Worm (Caenorhabditis elegans) whole organism, L3 larva: ENCODE measurements around the gene Y57G11B.2.
"Not testable (repeated sequence)": the region's sequence is repeated elsewhere in the genome, so short reads cannot be mapped to it uniquely, and the experiment has no call there.

Experiments used
- R02D3.7 ChIP-seq: fragments of 150-350 bp; optimal IDR thresholded peaks from 2 replicates; lab custom pipeline; 2014; ENCODE audit warnings: missing biosample characterization, missing genetic modification characterization
- ZK546.5 ChIP-seq: sonication (generic microtip); optimal IDR thresholded peaks from 2 replicates; lab custom pipeline; 2017; ENCODE audit warnings: missing biosample characterization, missing genetic modification characterization
- ceh-16 ChIP-seq: sonication (generic microtip); optimal IDR thresholded peaks from 2 replicates; lab custom pipeline; 2017; ENCODE audit warnings: missing biosample characterization, missing genetic modification characterization
- ceh-9 ChIP-seq: sonication (generic microtip); optimal IDR thresholded peaks from 2 replicates; lab custom pipeline; 2018; ENCODE audit warnings: missing biosample characterization, missing genetic modification characterization
- egl-27 ChIP-seq: sonication (generic microtip); optimal IDR thresholded peaks from 4 replicates; lab custom pipeline; 2017; ENCODE audit warnings: missing biosample characterization, missing genetic modification reagents, missing genetic modification characterization
- egl-5 ChIP-seq: fragments of 150-350 bp; optimal IDR thresholded peaks from 2 replicates; lab custom pipeline; 2017; ENCODE audit warnings: missing biosample characterization, missing genetic modification reagents, missing genetic modification characterization, inconsistent platforms
- elt-2 ChIP-seq: sonication (generic microtip); optimal IDR thresholded peaks from 2 replicates; lab custom pipeline; 2016; ENCODE audit warnings: missing genetic modification reagents, mild to moderate bottlenecking, missing genetic modification characterization, missing compliant biosample characterization
- elt-3 ChIP-seq, 3 experiments: fragments of 150-350 bp in 1 of 3; sonication (generic microtip) in 2 of 3; optimal IDR thresholded peaks; 2 replicates in 2 of 3; 4 replicates in 1 of 3; lab custom pipeline; 2014 to 2017; ENCODE audit warnings: missing biosample characterization in 3 of 3, missing genetic modification characterization in 3 of 3
- fkh-10 ChIP-seq: sonication (generic microtip); optimal IDR thresholded peaks from 2 replicates; lab custom pipeline; 2017; ENCODE audit warnings: missing biosample characterization, missing genetic modification reagents, missing genetic modification characterization
- fkh-2 ChIP-seq: fragments of 150-350 bp; optimal IDR thresholded peaks from 2 replicates; lab custom pipeline; 2014; ENCODE audit warnings: missing biosample characterization, missing genetic modification reagents, missing genetic modification characterization
- fos-1 ChIP-seq: fragments of 150-350 bp; optimal IDR thresholded peaks from 2 replicates; lab custom pipeline; 2014; ENCODE audit warnings: missing biosample characterization, missing genetic modification characterization
- hmg-11 ChIP-seq: sonication (generic microtip); optimal IDR thresholded peaks from 2 replicates; lab custom pipeline; 2016; ENCODE audit warnings: missing genetic modification characterization, missing compliant biosample characterization
- jun-1 ChIP-seq: fragments of 150-350 bp; optimal IDR thresholded peaks from 2 replicates; lab custom pipeline; 2014; ENCODE audit warnings: missing biosample characterization, missing genetic modification reagents, missing genetic modification characterization
- lin-15B ChIP-seq: fragments of 150-350 bp; optimal IDR thresholded peaks from 2 replicates; lab custom pipeline; 2014; ENCODE audit warnings: missing biosample characterization, missing genetic modification characterization
- lsy-12 ChIP-seq: sonication (generic microtip); optimal IDR thresholded peaks from 2 replicates; lab custom pipeline; 2016; ENCODE audit warnings: mild to moderate bottlenecking, missing genetic modification characterization, missing compliant biosample characterization
- mdl-1 ChIP-seq: fragments of 150-350 bp; optimal IDR thresholded peaks from 2 replicates; lab custom pipeline; 2014; ENCODE audit warnings: missing biosample characterization, missing genetic modification characterization
- mml-1 ChIP-seq: fragments of 150-350 bp; sonication (generic microtip); optimal IDR thresholded peaks from 3 replicates; lab custom pipeline; 2014; ENCODE audit warnings: missing biosample characterization, missing genetic modification characterization
- nfya-1 ChIP-seq: sonication (generic microtip); optimal IDR thresholded peaks from 2 replicates; lab custom pipeline; 2017; ENCODE audit warnings: missing genetic modification characterization, mild to moderate bottlenecking, missing compliant biosample characterization, antibody characterized with exemption, moderate library complexity; ENCODE audit not compliant: insufficient read depth
- nhr-12 ChIP-seq: fragments of 150-350 bp; optimal IDR thresholded peaks from 2 replicates; lab custom pipeline; 2014; ENCODE audit warnings: missing biosample characterization, missing genetic modification characterization
- nhr-23 ChIP-seq: fragments of 150-350 bp; optimal IDR thresholded peaks from 2 replicates; lab custom pipeline; 2014; ENCODE audit warnings: missing biosample characterization, missing genetic modification reagents, missing genetic modification characterization
- nhr-25 ChIP-seq: sonication (generic microtip); optimal IDR thresholded peaks from 2 replicates; lab custom pipeline; 2017; ENCODE audit warnings: missing biosample characterization, missing genetic modification characterization
- nhr-77 ChIP-seq: fragments of 150-350 bp; optimal IDR thresholded peaks from 2 replicates; lab custom pipeline; 2014; ENCODE audit warnings: missing biosample characterization, missing genetic modification characterization
- pha-4 ChIP-seq: fragments of 150-350 bp; optimal IDR thresholded peaks from 2 replicates; lab custom pipeline; 2014; ENCODE audit warnings: missing biosample characterization, missing genetic modification reagents, missing genetic modification characterization
- pqm-1 ChIP-seq: fragments of 150-350 bp; optimal IDR thresholded peaks from 2 replicates; lab custom pipeline; 2017; ENCODE audit warnings: missing biosample characterization, missing genetic modification characterization, inconsistent platforms
- sea-2 ChIP-seq: fragments of 150-350 bp; sonication (generic microtip); optimal IDR thresholded peaks from 4 replicates; lab custom pipeline; 2014; ENCODE audit warnings: missing biosample characterization, missing genetic modification reagents, missing genetic modification characterization
- tbx-2 ChIP-seq: sonication (generic microtip); optimal IDR thresholded peaks from 2 replicates; lab custom pipeline; 2016; ENCODE audit warnings: mild to moderate bottlenecking, missing genetic modification characterization, missing compliant biosample characterization
- unc-39 ChIP-seq: sonication (generic microtip); optimal IDR thresholded peaks from 4 replicates; lab custom pipeline; 2017; ENCODE audit warnings: missing biosample characterization, missing genetic modification characterization
- unc-62 ChIP-seq: fragments of 150-350 bp; sonication (generic microtip); optimal IDR thresholded peaks from 4 replicates; lab custom pipeline; 2014; ENCODE audit warnings: missing biosample characterization, missing genetic modification reagents, missing genetic modification characterization
- ztf-11 ChIP-seq: fragments of 150-350 bp; optimal IDR thresholded peaks from 2 replicates; lab custom pipeline; 2014; ENCODE audit warnings: missing biosample characterization, missing genetic modification characterization

Y57G11B.2 gene

DNA sequence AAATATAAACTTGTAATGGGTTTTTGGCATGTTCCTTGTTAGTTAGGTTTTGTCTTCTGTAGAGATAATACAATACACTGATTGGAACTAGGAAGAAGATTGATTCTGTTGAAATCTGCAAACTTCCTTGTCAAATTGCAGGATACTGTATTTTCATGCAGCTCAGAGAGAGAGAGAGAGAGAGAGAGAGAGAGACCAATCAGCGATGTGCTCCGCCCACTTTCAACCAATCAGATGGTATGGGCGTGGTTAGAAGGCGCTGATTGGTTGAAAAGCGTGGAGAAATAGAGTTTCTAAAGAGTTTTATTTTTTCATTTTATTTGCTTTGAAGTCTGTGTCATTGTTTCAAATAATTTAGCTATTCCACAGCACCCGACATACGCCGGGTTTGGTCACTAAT lies 17.9 kb upstream of the Y57G11B.2 start:
- no peak for TF ChIP-seq ZK546.5
- TF ChIP-seq hmg-11 (tag; lab: Kevin White, UChicago): no peak
- no peak for TF ChIP-seq sea-2
- no peak for TF ChIP-seq egl-5 (tag; lab: Kevin White, UChicago)
- TF ChIP-seq jun-1: no peak
- peak; percentile 88 for TF ChIP-seq nfya-1

DNA sequence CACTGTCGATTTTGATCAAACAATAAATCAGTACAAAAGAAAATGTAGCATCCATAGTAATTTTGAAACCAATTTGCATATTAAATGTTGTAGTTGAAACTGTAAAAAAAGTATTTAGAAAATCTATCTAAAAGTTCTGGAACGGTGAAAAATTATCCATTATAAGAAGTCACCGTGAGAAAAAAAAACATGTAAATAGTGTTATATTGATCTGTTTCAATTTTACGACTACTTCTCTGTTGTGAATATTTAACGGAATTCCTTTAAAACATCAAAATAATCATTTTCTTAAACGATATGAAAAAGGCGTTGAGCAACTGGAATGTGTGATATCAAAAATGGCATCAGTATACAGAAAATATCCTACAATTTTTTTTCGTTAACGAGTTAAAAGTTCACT lies 15.9 kb upstream of the Y57G11B.2 start, which contains the start of gene T27E7.9:
T27E7.9 (minus strand) TSS at position 101 of the 400 bp plus-strand sequence.
- TF ChIP-seq lsy-12 (tag; lab: Kevin White, UChicago): no peak
- TF ChIP-seq nhr-77 (tag; lab: Kevin White, UChicago): no peak
- TF ChIP-seq fkh-2 (tag; lab: Kevin White, UChicago): no peak
- TF ChIP-seq mml-1 (tag; lab: Kevin White, UChicago): no peak
- no peak for TF ChIP-seq ceh-9 (tag; lab: Kevin White, UChicago)

DNA sequence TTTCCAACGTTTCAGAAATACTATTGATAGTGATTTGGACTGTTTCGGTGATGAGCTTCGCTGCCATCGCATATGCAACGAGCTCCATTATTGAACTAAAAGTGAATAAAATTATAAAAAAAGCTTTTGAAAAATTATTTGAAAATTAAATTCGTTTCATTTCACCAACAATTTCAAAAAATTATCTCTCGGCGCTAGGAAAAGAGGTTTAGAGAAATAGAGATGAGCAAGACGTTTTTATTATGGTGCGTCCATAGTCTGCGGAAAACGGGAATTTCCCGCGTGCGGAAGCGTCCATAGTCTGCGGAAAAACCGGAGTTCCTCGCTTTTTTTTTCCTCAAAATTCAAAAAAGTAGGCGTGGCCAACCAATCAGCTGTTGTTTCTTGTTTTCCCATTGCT lies 13.3 kb upstream of the Y57G11B.2 start, which contains the start of gene pals-30:
pals-30 (minus strand) TSS at position 101 of the 400 bp plus-strand sequence.
- not testable (repeated sequence) for TF ChIP-seq egl-27, tbx-2, ztf-11 (tag; lab: Kevin White, UChicago)

DNA sequence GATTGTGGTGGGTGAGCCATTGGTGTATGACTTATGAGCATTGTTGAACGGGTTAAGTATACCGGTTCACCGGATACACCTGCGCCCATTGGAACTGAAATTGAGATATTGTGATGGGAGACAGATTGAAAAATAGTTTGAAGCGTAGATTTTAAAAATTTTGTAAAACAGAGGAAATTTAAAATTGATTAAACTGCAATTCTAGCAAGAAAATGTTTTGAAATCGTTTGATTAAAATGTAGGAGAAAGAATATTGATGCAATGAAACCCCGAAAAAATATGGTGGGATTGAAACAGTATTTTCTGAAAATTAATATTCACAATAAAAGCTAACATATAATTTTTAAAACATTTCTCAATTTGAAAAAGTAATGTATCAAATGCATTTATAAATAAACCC lies 10.4 kb upstream of the Y57G11B.2 start, which contains the start of gene Y57G11B.6:
Y57G11B.6 (minus strand) TSS at position 101 of the 400 bp plus-strand sequence.
- no peak for TF ChIP-seq elt-3 (tag; optimal IDR thresholded peaks at IDR 0.05; lab: Kevin White, UChicago)
- TF ChIP-seq mdl-1 (tag; lab: Kevin White, UChicago): no peak
- TF ChIP-seq elt-2 (tag; lab: Kevin White, UChicago): no peak
- no peak for TF ChIP-seq lin-15B (tag; lab: Kevin White, UChicago)
- no peak for TF ChIP-seq nhr-25
- TF ChIP-seq R02D3.7: no peak
- no peak for TF ChIP-seq unc-62 (GFP tag; lab: Kevin White, UChicago)
- TF ChIP-seq, all 47 proteins: peak for 0

- TF ChIP-seq sea-2 (no peak), nhr-77 (tag; lab: Kevin White, UChicago) (no peak), pha-4 (tag; lab: Kevin White, UChicago) (no peak), pqm-1 (tag; lab: Kevin White, UChicago) (no peak), mml-1 (tag; lab: Kevin White, UChicago) (no peak), fos-1 (tag; lab: Kevin White, UChicago) (no peak), ceh-16 (tag; lab: Kevin White, UChicago) (no peak)
Measured at ce11 chrIV:14557642-14558041, 7.5 kb upstream of the Y57G11B.2 start.

DNA sequence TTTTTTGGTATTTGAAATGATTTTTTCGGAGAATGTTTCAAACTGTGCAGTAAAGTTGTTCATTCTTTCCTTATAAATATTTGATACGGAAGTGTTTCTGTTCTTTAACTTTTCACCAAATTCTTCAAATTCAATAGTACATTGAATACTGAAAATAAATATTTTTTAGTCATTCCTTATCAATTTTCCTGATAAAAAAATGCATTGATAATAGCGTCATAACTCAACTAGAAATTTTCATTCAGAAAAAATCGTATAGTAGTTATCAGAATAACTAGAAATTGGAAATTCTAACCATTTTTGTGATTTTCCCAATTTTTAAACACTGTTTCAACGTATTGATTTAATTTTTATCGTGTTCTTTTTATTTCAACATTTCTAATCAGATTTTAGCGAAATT lies 5.9 kb upstream of the Y57G11B.2 start:
- TF ChIP-seq mml-1 (tag; lab: Kevin White, UChicago) (no peak), nhr-23 (tag; lab: Kevin White, UChicago) (no peak), pha-4 (tag; lab: Kevin White, UChicago) (peak; percentile 32), egl-5 (tag; lab: Kevin White, UChicago) (no peak), elt-3 (tag; optimal IDR thresholded peaks at IDR 0.05; lab: Kevin White, UChicago) (no peak), pqm-1 (tag; lab: Kevin White, UChicago) (peak; percentile 57), nhr-12 (tag; lab: Kevin White, UChicago) (no peak), elt-2 (tag; lab: Kevin White, UChicago) (peak; percentile 54)

DNA sequence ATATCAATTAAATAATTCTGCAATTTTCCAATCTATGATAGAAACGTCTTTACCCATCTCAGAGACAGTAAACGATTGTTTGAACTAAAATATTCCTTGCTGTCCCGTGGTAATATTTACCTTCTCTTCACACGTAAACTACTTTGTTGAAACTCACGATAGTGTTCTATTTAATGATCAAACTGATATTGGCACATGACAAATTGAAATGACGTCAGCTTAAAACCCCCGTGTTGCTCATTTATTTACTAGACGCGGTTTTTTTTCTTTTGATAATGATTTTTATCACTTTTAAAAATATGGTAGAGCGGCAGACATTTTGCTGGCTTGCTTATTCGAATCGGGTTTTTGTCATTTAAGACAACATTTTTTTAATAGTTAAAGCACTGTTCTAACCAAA lies 3.5 kb upstream of the Y57G11B.2 start:
- TF ChIP-seq unc-39 (tag; lab: Kevin White, UChicago) (no peak), fkh-10 (no peak), pqm-1 (tag; lab: Kevin White, UChicago) (peak; percentile 49), elt-2 (tag; lab: Kevin White, UChicago) (peak; percentile 83), pha-4 (tag; lab: Kevin White, UChicago) (peak; percentile 79), jun-1 (peak; percentile 15)
